Worm (Caenorhabditis elegans) whole organism, L4 larva: ENCODE measurements around the gene ugt-17.

Source experiments
- F44E2.7 ChIP-seq: fragments of 200-800 bp; sonication (Bioruptor generic); IDR thresholded peaks from 2 replicates; pipeline ENCODE4 v2.1.2; 2022; ENCODE audit warnings: missing genetic modification characterization, missing compliant biosample characterization
- ama-1 ChIP-seq: fragments of 150-350 bp; optimal IDR thresholded peaks from 2 replicates; lab custom pipeline; 2014; ENCODE audit warnings: inconsistent platforms, mixed read lengths
- arid-1 ChIP-seq: fragments of 200-800 bp; sonication (Bioruptor generic); conservative IDR thresholded peaks from 2 replicates; pipeline ENCODE4 v1.3.6; 2022; ENCODE audit warnings: missing genetic modification reagents, missing genetic modification characterization, missing compliant biosample characterization
- dmd-6 ChIP-seq: fragments of 200-800 bp; sonication (Bioruptor generic); IDR thresholded peaks from 2 replicates; pipeline ENCODE4 v1.3.6; 2022; ENCODE audit warnings: missing genetic modification reagents, missing genetic modification characterization, missing compliant biosample characterization
- lin-13 ChIP-seq: fragments of 150-350 bp; optimal IDR thresholded peaks from 2 replicates; lab custom pipeline; 2014; ENCODE audit warnings: missing biosample characterization, missing genetic modification reagents, missing genetic modification characterization
- lin-15B ChIP-seq: fragments of 150-350 bp; sonication (generic microtip); optimal IDR thresholded peaks from 3 replicates; lab custom pipeline; 2014; ENCODE audit warnings: missing biosample characterization, missing genetic modification characterization
- lsy-2 ChIP-seq, 2 experiments: fragments of 150-350 bp in 1 of 2; sonication (generic microtip) in 1 of 2; optimal IDR thresholded peaks; 2 replicates each; lab custom pipeline; 2014 to 2017; ENCODE audit warnings: missing biosample characterization in 2 of 2, missing genetic modification characterization in 2 of 2
- mep-1 ChIP-seq: fragments of 150-350 bp; sonication (generic microtip); optimal IDR thresholded peaks from 3 replicates; lab custom pipeline; 2014; ENCODE audit warnings: missing biosample characterization, missing genetic modification characterization
- nhr-10 ChIP-seq: fragments of 150-350 bp; optimal IDR thresholded peaks from 2 replicates; lab custom pipeline; 2014; ENCODE audit warnings: missing biosample characterization, missing genetic modification characterization
- nhr-237 ChIP-seq: sonication (generic microtip); optimal IDR thresholded peaks from 2 replicates; lab custom pipeline; 2017; ENCODE audit warnings: missing biosample characterization, missing genetic modification characterization
- skn-1 ChIP-seq: fragments of 150-350 bp; optimal IDR thresholded peaks from 2 replicates; lab custom pipeline; 2014; ENCODE audit warnings: missing biosample characterization, missing genetic modification characterization
- spr-3 ChIP-seq: fragments of 200-800 bp; sonication (Bioruptor generic); optimal IDR thresholded peaks from 2 replicates; lab custom pipeline; 2018; ENCODE audit warnings: mild to moderate bottlenecking, missing genetic modification characterization, missing compliant biosample characterization
- unc-39 ChIP-seq: sonication (generic microtip); optimal IDR thresholded peaks from 2 replicates; lab custom pipeline; 2017; ENCODE audit warnings: missing biosample characterization, missing genetic modification characterization
- zag-1 ChIP-seq: fragments of 150-350 bp; optimal IDR thresholded peaks from 2 replicates; lab custom pipeline; 2014; ENCODE audit warnings: missing biosample characterization, missing genetic modification characterization

- TF ChIP-seq lin-15B (tag; lab: Kevin White, UChicago) (no peak), zag-1 (tag; lab: Kevin White, UChicago) (no peak), arid-1 (no peak), nhr-237 (tag; lab: Kevin White, UChicago) (no peak), mep-1 (tag; lab: Kevin White, UChicago) (no peak), unc-39 (no peak), lsy-2 (tag; optimal IDR thresholded peaks at IDR 0.05; lab: Kevin White, UChicago) (no peak), dmd-6 (GFP tag; lab: Robert Waterston, UW) (no peak), spr-3 (GFP tag; lab: Kevin White, UChicago) (no peak), lin-13 (GFP tag; lab: Kevin White, UChicago) (no peak), ama-1 (lab: Kevin White, UChicago) (no peak), nhr-10 (tag; lab: Kevin White, UChicago) (no peak), skn-1 (tag; lab: Kevin White, UChicago) (no peak), F44E2.7 (no peak)
Observed at ce11 chrV:10066769-10067168, 38.0 kb downstream of the ugt-17 start, which contains the start of gene npr-39.
